Fruit fly (Drosophila melanogaster) whole organism, prepupa: ENCODE measurements around the gene tral.

Experiments
- Blimp-1 ChIP-seq: fragments of 200-800 bp; sonication (Bioruptor generic); optimal IDR thresholded peaks from 3 replicates; lab custom pipeline; 2017; ENCODE audit warnings: missing biosample characterization, missing genetic modification characterization, mild to moderate bottlenecking, moderate library complexity, missing genetic modification reagents
- CG10631 ChIP-seq: fragments of 200-800 bp; sonication (Bioruptor generic); optimal IDR thresholded peaks from 2 replicates; lab custom pipeline; 2016; ENCODE audit warnings: missing biosample characterization, missing genetic modification characterization
- CG10669 ChIP-seq: fragments of 200-800 bp; sonication (Bioruptor generic); optimal IDR thresholded peaks from 3 replicates; lab custom pipeline; 2018; ENCODE audit warnings: missing biosample characterization, mild to moderate bottlenecking, missing genetic modification characterization, moderate library complexity
- CG11762 ChIP-seq: fragments of 200-800 bp; sonication (Bioruptor generic); optimal IDR thresholded peaks from 3 replicates; lab custom pipeline; 2016; ENCODE audit warnings: missing biosample characterization, missing genetic modification characterization; ENCODE audit not compliant: insufficient read depth
- CG11902 ChIP-seq: fragments of 200-800 bp; sonication (Bioruptor generic); optimal IDR thresholded peaks from 3 replicates; lab custom pipeline; 2016; ENCODE audit warnings: missing biosample characterization, missing genetic modification characterization
- CG15336 ChIP-seq: fragments of 200-800 bp; sonication (Bioruptor generic); IDR thresholded peaks from 2 replicates; pipeline ENCODE4 v1.3.6; 2022; ENCODE audit warnings: missing biosample characterization, missing genetic modification characterization
- CG1621 ChIP-seq: fragments of 200-800 bp; sonication (Bioruptor generic); optimal IDR thresholded peaks from 3 replicates; lab custom pipeline; 2018; ENCODE audit warnings: missing biosample characterization, mild to moderate bottlenecking, missing genetic modification characterization
- CG16779 ChIP-seq: fragments of 200-800 bp; sonication (Bioruptor generic); optimal IDR thresholded peaks from 3 replicates; lab custom pipeline; 2017; ENCODE audit warnings: missing biosample characterization, mild to moderate bottlenecking, missing genetic modification characterization
- CG3032 ChIP-seq: fragments of 200-800 bp; optimal IDR thresholded peaks from 2 replicates; lab custom pipeline; 2019; ENCODE audit warnings: missing biosample characterization, mild to moderate bottlenecking, missing genetic modification characterization, moderate library complexity
- CG31627 ChIP-seq: fragments of 200-800 bp; sonication (Bioruptor generic); optimal IDR thresholded peaks from 3 replicates; lab custom pipeline; 2016; ENCODE audit warnings: missing biosample characterization, missing genetic modification characterization
- CG32006 ChIP-seq: fragments of 200-800 bp; sonication (Bioruptor generic); optimal IDR thresholded peaks from 3 replicates; lab custom pipeline; 2017; ENCODE audit warnings: missing biosample characterization, mild to moderate bottlenecking, missing genetic modification characterization
- CG34406 ChIP-seq: fragments of 200-800 bp; sonication (Bioruptor generic); optimal IDR thresholded peaks from 3 replicates; lab custom pipeline; 2016; ENCODE audit warnings: missing biosample characterization, missing genetic modification characterization
- CG3919 ChIP-seq: fragments of 200-800 bp; sonication (Bioruptor generic); optimal IDR thresholded peaks from 3 replicates; lab custom pipeline; 2016; ENCODE audit warnings: missing biosample characterization, missing genetic modification characterization
- CG4318 ChIP-seq: fragments of 200-800 bp; sonication (Bioruptor generic); optimal IDR thresholded peaks from 3 replicates; lab custom pipeline; 2017; ENCODE audit warnings: missing biosample characterization, mild to moderate bottlenecking, missing genetic modification characterization
- CG6163 ChIP-seq: fragments of 200-800 bp; sonication (Bioruptor generic); IDR thresholded peaks from 3 replicates; pipeline ENCODE4 v1.3.6; 2022; ENCODE audit warnings: missing biosample characterization, missing genetic modification characterization
- CG6276 ChIP-seq: fragments of 200-800 bp; sonication (Bioruptor generic); optimal IDR thresholded peaks from 2 replicates; lab custom pipeline; 2017; ENCODE audit warnings: missing biosample characterization, mild to moderate bottlenecking, missing genetic modification characterization
- CG6792 ChIP-seq: fragments of 200-800 bp; sonication (Bioruptor generic); optimal IDR thresholded peaks from 3 replicates; lab custom pipeline; 2016; ENCODE audit warnings: missing biosample characterization, missing genetic modification characterization
- CG6808 ChIP-seq: fragments of 200-800 bp; sonication (Bioruptor generic); optimal IDR thresholded peaks from 3 replicates; lab custom pipeline; 2017; ENCODE audit warnings: missing biosample characterization, missing genetic modification characterization, mild to moderate bottlenecking, moderate library complexity, missing genetic modification reagents
- CG6854 ChIP-seq: fragments of 200-800 bp; sonication (Bioruptor generic); optimal IDR thresholded peaks from 2 replicates; lab custom pipeline; 2017; ENCODE audit warnings: missing biosample characterization, mild to moderate bottlenecking, missing genetic modification characterization
- CG8119 ChIP-seq: fragments of 200-800 bp; sonication (Bioruptor generic); IDR thresholded peaks from 3 replicates; pipeline ENCODE4 v1.3.6; 2022; ENCODE audit warnings: missing biosample characterization, missing genetic modification characterization
- CG8319 ChIP-seq: fragments of 200-800 bp; sonication (Bioruptor generic); optimal IDR thresholded peaks from 3 replicates; lab custom pipeline; 2016; ENCODE audit warnings: missing biosample characterization, missing genetic modification characterization
- CG8632 ChIP-seq: fragments of 200-800 bp; sonication (Bioruptor generic); optimal IDR thresholded peaks from 3 replicates; lab custom pipeline; 2016; ENCODE audit warnings: missing biosample characterization, missing genetic modification characterization
- Eip75B ChIP-seq: fragments of 200-800 bp; sonication (Bioruptor generic); optimal IDR thresholded peaks from 3 replicates; lab custom pipeline; 2016; ENCODE audit warnings: missing biosample characterization, missing genetic modification characterization
- Eip93F ChIP-seq: fragments of 200-800 bp; sonication (Bioruptor generic); optimal IDR thresholded peaks from 2 replicates; lab custom pipeline; 2016; ENCODE audit warnings: missing biosample characterization, mild to moderate bottlenecking, missing genetic modification characterization
- Ets21C ChIP-seq: fragments of 200-800 bp; sonication (Bioruptor generic); optimal IDR thresholded peaks from 3 replicates; lab custom pipeline; 2016; ENCODE audit warnings: missing biosample characterization, missing genetic modification characterization
- Ets96B ChIP-seq: fragments of 200-800 bp; optimal IDR thresholded peaks from 2 replicates; lab custom pipeline; 2019; ENCODE audit warnings: missing biosample characterization, mild to moderate bottlenecking, missing genetic modification characterization, moderate library complexity
- Gug ChIP-seq: fragments of 200-800 bp; sonication (Bioruptor generic); IDR thresholded peaks from 2 replicates; pipeline ENCODE4 v1.3.6; 2022; ENCODE audit warnings: missing biosample characterization, missing genetic modification characterization
- Hr38 ChIP-seq: sonication (Bioruptor generic); optimal IDR thresholded peaks from 2 replicates; lab custom pipeline; 2016; ENCODE audit warnings: missing biosample characterization, missing genetic modification characterization
- Hr39 ChIP-seq: fragments of 200-800 bp; sonication (Bioruptor generic); optimal IDR thresholded peaks from 2 replicates; lab custom pipeline; 2016; ENCODE audit warnings: missing biosample characterization, missing genetic modification characterization
- Hr4 ChIP-seq: fragments of 200-800 bp; sonication (Bioruptor generic); optimal IDR thresholded peaks from 3 replicates; lab custom pipeline; 2016; ENCODE audit warnings: missing biosample characterization, missing genetic modification characterization
- Lpt ChIP-seq: fragments of 200-800 bp; sonication (Bioruptor generic); optimal IDR thresholded peaks from 3 replicates; lab custom pipeline; 2016; ENCODE audit warnings: missing biosample characterization, missing genetic modification characterization
- Met ChIP-seq: fragments of 200-800 bp; sonication (Bioruptor generic); optimal IDR thresholded peaks from 3 replicates; lab custom pipeline; 2016; ENCODE audit warnings: missing biosample characterization, missing genetic modification characterization
- OdsH ChIP-seq: fragments of 200-800 bp; sonication (Bioruptor generic); optimal IDR thresholded peaks from 3 replicates; lab custom pipeline; 2016; ENCODE audit warnings: missing biosample characterization, missing genetic modification characterization
- Smox ChIP-seq: fragments of 200-800 bp; sonication (Bioruptor generic); optimal IDR thresholded peaks from 3 replicates; lab custom pipeline; 2016; ENCODE audit warnings: missing biosample characterization, missing genetic modification characterization
- Sox102F ChIP-seq: fragments of 200-800 bp; sonication (Bioruptor generic); optimal IDR thresholded peaks from 2 replicates; lab custom pipeline; 2016; ENCODE audit warnings: missing biosample characterization, mild to moderate bottlenecking, missing genetic modification characterization
- Sox14 ChIP-seq: fragments of 200-800 bp; sonication (Bioruptor generic); optimal IDR thresholded peaks from 3 replicates; lab custom pipeline; 2016; ENCODE audit warnings: missing biosample characterization, missing genetic modification characterization
- Sox15 ChIP-seq: fragments of 200-800 bp; sonication (Bioruptor generic); optimal IDR thresholded peaks from 3 replicates; lab custom pipeline; 2016; ENCODE audit warnings: missing biosample characterization, missing genetic modification characterization
- achi ChIP-seq: fragments of 200-800 bp; sonication (Bioruptor generic); optimal IDR thresholded peaks from 3 replicates; lab custom pipeline; 2016; ENCODE audit warnings: missing biosample characterization, missing genetic modification characterization
- acj6 ChIP-seq: fragments of 200-800 bp; sonication (Bioruptor generic); optimal IDR thresholded peaks from 3 replicates; lab custom pipeline; 2016; ENCODE audit warnings: missing biosample characterization, missing genetic modification characterization
- cyc ChIP-seq: fragments of 200-800 bp; sonication (Bioruptor generic); optimal IDR thresholded peaks from 3 replicates; lab custom pipeline; 2016; ENCODE audit warnings: missing biosample characterization, missing genetic modification characterization
- dac ChIP-seq: fragments of 200-800 bp; sonication (Bioruptor generic); optimal IDR thresholded peaks from 2 replicates; lab custom pipeline; 2017; ENCODE audit warnings: missing biosample characterization, mild to moderate bottlenecking, missing genetic modification characterization
- dsx ChIP-seq: fragments of 200-800 bp; optimal IDR thresholded peaks from 3 replicates; lab custom pipeline; 2019; ENCODE audit warnings: missing biosample characterization, mild to moderate bottlenecking, missing genetic modification characterization, moderate library complexity; ENCODE audit not compliant: poor library complexity, severe bottlenecking
- eg ChIP-seq: fragments of 200-800 bp; sonication (Bioruptor generic); IDR thresholded peaks from 3 replicates; pipeline ENCODE4 v1.3.6; 2022; ENCODE audit warnings: missing biosample characterization, missing genetic modification characterization
- esn ChIP-seq: fragments of 200-800 bp; sonication (Bioruptor generic); optimal IDR thresholded peaks from 2 replicates; lab custom pipeline; 2016; ENCODE audit warnings: missing biosample characterization, mild to moderate bottlenecking, missing genetic modification characterization, moderate library complexity
- fd85E ChIP-seq: fragments of 200-800 bp; sonication (Bioruptor generic); optimal IDR thresholded peaks from 3 replicates; lab custom pipeline; 2016; ENCODE audit warnings: missing biosample characterization, missing genetic modification characterization
- fkh ChIP-seq: fragments of 200-800 bp; sonication (Bioruptor generic); optimal IDR thresholded peaks from 3 replicates; lab custom pipeline; 2017; ENCODE audit warnings: missing biosample characterization, mild to moderate bottlenecking, missing genetic modification characterization, moderate library complexity
- lz ChIP-seq: fragments of 200-800 bp; sonication (Bioruptor generic); optimal IDR thresholded peaks from 3 replicates; lab custom pipeline; 2016; ENCODE audit warnings: missing biosample characterization, missing genetic modification characterization
- net ChIP-seq: fragments of 200-800 bp; sonication (Bioruptor generic); optimal IDR thresholded peaks from 3 replicates; lab custom pipeline; 2016; ENCODE audit warnings: missing biosample characterization, missing genetic modification characterization
- pdm3 ChIP-seq: fragments of 200-800 bp; sonication (Bioruptor generic); optimal IDR thresholded peaks from 3 replicates; lab custom pipeline; 2016; ENCODE audit warnings: missing biosample characterization, missing genetic modification characterization
- salr ChIP-seq, 2 experiments: fragments of 200-800 bp; sonication (Bioruptor generic); optimal IDR thresholded peaks; 3 replicates each; lab custom pipeline; 2016 to 2018; ENCODE audit warnings: missing biosample characterization in 2 of 2, missing genetic modification characterization in 2 of 2, mild to moderate bottlenecking in 1 of 2
- ss ChIP-seq, 2 experiments: fragments of 200-800 bp; sonication (Bioruptor generic); optimal IDR thresholded peaks; 2 replicates in 1 of 2; 3 replicates in 1 of 2; lab custom pipeline; 2017 to 2018; ENCODE audit warnings: mild to moderate bottlenecking in 2 of 2, missing biosample characterization in 2 of 2, missing genetic modification characterization in 2 of 2, moderate library complexity in 1 of 2
- topi ChIP-seq: fragments of 200-800 bp; sonication (Bioruptor generic); optimal IDR thresholded peaks from 3 replicates; lab custom pipeline; 2016; ENCODE audit warnings: missing biosample characterization, missing genetic modification characterization

tral gene

DNA sequence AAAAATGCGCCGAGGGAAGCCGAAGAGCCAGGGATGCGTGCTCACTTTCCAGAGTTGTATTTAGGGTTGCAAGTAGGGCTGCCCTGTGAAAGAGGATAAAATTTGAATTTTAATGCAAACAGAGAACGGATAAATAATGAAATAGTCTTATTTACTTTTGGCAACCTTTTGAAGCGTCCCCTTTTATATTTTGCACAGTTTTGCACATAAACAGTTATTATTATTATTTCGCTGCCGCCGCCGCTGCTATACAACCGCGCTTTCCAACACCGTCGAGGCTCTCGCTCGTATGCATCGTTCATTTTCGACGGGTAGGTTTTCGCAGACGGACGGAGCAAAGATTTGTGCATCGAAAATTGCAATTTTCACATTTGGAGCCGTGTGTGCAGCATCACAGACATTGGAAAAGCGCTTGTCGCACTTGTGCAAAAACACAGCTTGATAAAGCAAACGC, at the start of gene tral, which contains the start of gene sti:
TSS of gene tral (plus strand) at position 298 of the 454 bp plus-strand sequence.
TSS of gene sti (minus strand) at position 54 of the 454 bp plus-strand sequence.
- TF ChIP-seq Lpt (GFP tag; lab: Kevin White, UChicago) (peak; percentile 38), CG11762 (GFP tag; lab: Kevin White, UChicago) (no peak), Met (peak; percentile 87), CG8119 (GFP tag; lab: Robert Waterston, UW) (0 out of 3 replicates have a peak, but pooled peaks have one; percentile 15), CG16779 (tag; lab: Kevin White, UChicago) (no peak), achi (peak; percentile 88), Hr38 (GFP tag; lab: Kevin White, UChicago) (peak; percentile 78), esn (GFP tag; lab: Kevin White, UChicago) (peak; percentile 90), Eip93F (GFP tag; lab: Kevin White, UChicago) (peak; percentile 22), CG8632 (GFP tag; lab: Kevin White, UChicago) (peak; percentile 69), dsx (no peak), CG32006 (no peak), Gug (peak; percentile 70), Ets21C (GFP tag; lab: Kevin White, UChicago) (peak; percentile 84), CG6792 (GFP tag; lab: Kevin White, UChicago) (peak; percentile 82), Sox14 (GFP tag; lab: Kevin White, UChicago) (peak; percentile 87), Blimp-1 (peak; percentile 52), CG3919 (GFP tag; lab: Kevin White, UChicago) (peak; percentile 89), Sox15 (peak; percentile 82), salr (GFP tag; optimal IDR thresholded peaks at IDR 0.05; lab: Kevin White, UChicago) (peak in 1 of 2 experiments; percentile 43), lz (GFP tag; lab: Kevin White, UChicago) (peak; percentile 92), pdm3 (GFP tag; lab: Kevin White, UChicago) (no peak), Hr4 (GFP tag; lab: Kevin White, UChicago) (peak; percentile 90), CG10669 (no peak), dac (peak; percentile 50), Sox102F (GFP tag; lab: Kevin White, UChicago) (peak; percentile 72), CG34406 (GFP tag; lab: Kevin White, UChicago) (peak; percentile 75), cyc (GFP tag; lab: Kevin White, UChicago) (peak; percentile 90), CG10631 (GFP tag; lab: Kevin White, UChicago) (peak; percentile 88), CG4318 (peak; percentile 48), CG31627 (GFP tag; lab: Kevin White, UChicago) (peak; percentile 93), CG3032 (tag; lab: Kevin White, UChicago) (peak; percentile 71), CG6163 (peak; percentile 68), OdsH (GFP tag; lab: Kevin White, UChicago) (peak; percentile 87), CG15336 (GFP tag; lab: Robert Waterston, UW) (no peak; the same call in 1 of the 2 replicates), CG1621 (tag; lab: Kevin White, UChicago) (peak; percentile 62), eg (GFP tag; lab: Robert Waterston, UW) (peak; percentile 69), CG8319 (GFP tag; lab: Kevin White, UChicago) (peak; percentile 84), topi (GFP tag; lab: Kevin White, UChicago) (peak; percentile 84), CG11902 (GFP tag; lab: Kevin White, UChicago) (peak; percentile 82), Smox (no peak), CG6854 (GFP tag; lab: Kevin White, UChicago) (peak; percentile 44), ss (GFP tag; optimal IDR thresholded peaks at IDR 0.05; lab: Kevin White, UChicago) (peak in 1 of 2 experiments; percentile 58), Ets96B (tag; lab: Kevin White, UChicago) (peak; percentile 49), CG6808 (GFP tag; lab: Kevin White, UChicago) (peak; percentile 35), fd85E (GFP tag; lab: Kevin White, UChicago) (peak; percentile 54), Eip75B (GFP tag; lab: Kevin White, UChicago) (no peak), acj6 (no peak), fkh (GFP tag; lab: Kevin White, UChicago) (peak; percentile 55), CG6276 (GFP tag; lab: Kevin White, UChicago) (no peak), net (GFP tag; lab: Kevin White, UChicago) (no peak), Hr39 (peak; percentile 92)
